Fruit fly (Drosophila melanogaster): ENCODE results near the gene Vha100-2.

The Vha100-2 gene

dm6 chr3R:18398954-18399697 is at the start of gene Vha100-2:
Gene Vha100-2 (minus strand): TSS chr3R:18399169.
- peak; percentile 53 for TF ChIP-seq CG17801 (GFP tag; optimal IDR thresholded peaks at IDR 0.05; ENCODE audit: partially characterized antibody)

- TF ChIP-seq CG17801 (GFP tag; optimal IDR thresholded peaks at IDR 0.05; ENCODE audit: partially characterized antibody), result peak; percentile 6
Measured at dm6 chr3R:18448059-18448979, 49.4 kb upstream of the Vha100-2 start.

dm6 chr3R:18447146-18447773 is 48.3 kb upstream of the Vha100-2 start:
- no peak for TF ChIP-seq CG17801 (GFP tag; optimal IDR thresholded peaks at IDR 0.05; ENCODE audit: partially characterized antibody)

dm6 chr3R:18445148-18445843 is 46.3 kb upstream of the Vha100-2 start:
- TF ChIP-seq CG17801 (GFP tag; optimal IDR thresholded peaks at IDR 0.05; ENCODE audit: partially characterized antibody), result no peak

- no peak for TF ChIP-seq CG17801 (GFP tag; optimal IDR thresholded peaks at IDR 0.05; ENCODE audit: partially characterized antibody)
Measured at dm6 chr3R:18443232-18443631, 44.3 kb upstream of the Vha100-2 start.

dm6 chr3R:18438827-18439717 is 40.1 kb upstream of the Vha100-2 start:
- TF ChIP-seq CG17801 (GFP tag; optimal IDR thresholded peaks at IDR 0.05; ENCODE audit: partially characterized antibody), result no peak

- TF ChIP-seq CG17801 (GFP tag; optimal IDR thresholded peaks at IDR 0.05; ENCODE audit: partially characterized antibody), result no peak
Measured at dm6 chr3R:18438181-18438826, 39.3 kb upstream of the Vha100-2 start.

dm6 chr3R:18436550-18437362 is 37.8 kb upstream of the Vha100-2 start:
- TF ChIP-seq CG17801 (GFP tag; optimal IDR thresholded peaks at IDR 0.05; ENCODE audit: partially characterized antibody), result peak; percentile 53

- TF ChIP-seq CG17801 (GFP tag; optimal IDR thresholded peaks at IDR 0.05; ENCODE audit: partially characterized antibody), result no peak
Measured at dm6 chr3R:18432905-18433304, 33.9 kb upstream of the Vha100-2 start.

- TF ChIP-seq CG17801 (GFP tag; optimal IDR thresholded peaks at IDR 0.05; ENCODE audit: partially characterized antibody), result no peak
Measured at dm6 chr3R:18423352-18423751, 24.4 kb upstream of the Vha100-2 start.

- TF ChIP-seq CG17801 (GFP tag; optimal IDR thresholded peaks at IDR 0.05; ENCODE audit: partially characterized antibody), result no peak
Measured at dm6 chr3R:18422446-18422845, 23.5 kb upstream of the Vha100-2 start.

All from ovary, adult (tissue).